Worm (Caenorhabditis elegans): ENCODE results near the gene famh-136.
A peak's percentile ranks its signal among the peaks of the same experiment; 100 is the strongest.

The famh-136 gene

ce11 chrIII:8850482-8851047 lies 37.0 kb upstream of the famh-136 start, which contains the start of gene F44E2.9:
Gene F44E2.9, minus strand, starts transcription at chrIII:8850532.
- TF ChIP-seq pqm-1 (tag; optimal IDR thresholded peaks at IDR 0.05) (no peak), nhr-67 (tag; optimal IDR thresholded peaks at IDR 0.05) (no peak), lin-39 (tag; optimal IDR thresholded peaks at IDR 0.05) (peak; percentile 68), pha-4 (tag; optimal IDR thresholded peaks at IDR 0.05) (no peak), nhr-25 (tag; optimal IDR thresholded peaks at IDR 0.05) (peak; percentile 33), ceh-16 (tag; optimal IDR thresholded peaks at IDR 0.05) (no peak), elt-2 (tag; optimal IDR thresholded peaks at IDR 0.05) (peak; percentile 22), snpc-4 (tag; optimal IDR thresholded peaks at IDR 0.05) (peak; percentile 67), lin-15B (tag; optimal IDR thresholded peaks at IDR 0.05) (peak; percentile 80), lsy-12 (tag; optimal IDR thresholded peaks at IDR 0.05) (peak; percentile 25), ceh-28 (tag; optimal IDR thresholded peaks at IDR 0.05) (peak; percentile 38), nhr-23 (tag; optimal IDR thresholded peaks at IDR 0.05) (peak; percentile 72), nhr-43 (tag; optimal IDR thresholded peaks at IDR 0.05; ENCODE audit: poor library complexity, severe bottlenecking) (peak; percentile 76)

ce11 chrIII:8851961-8852360 lies 35.6 kb upstream of the famh-136 start, which contains the start of gene plg-1:
Gene plg-1, plus strand, starts transcription at chrIII:8852261.
- TF ChIP-seq ZK546.5 (tag; optimal IDR thresholded peaks at IDR 0.05) = no peak
- no peak for TF ChIP-seq sea-2 (GFP tag; optimal IDR thresholded peaks at IDR 0.05)
- no peak for TF ChIP-seq nhr-23 (tag; optimal IDR thresholded peaks at IDR 0.05)
- TF ChIP-seq daf-12 (tag; optimal IDR thresholded peaks at IDR 0.05) = no peak
- TF ChIP-seq fkh-10 (GFP tag; optimal IDR thresholded peaks at IDR 0.05) = no peak
- TF ChIP-seq skn-1 (tag; optimal IDR thresholded peaks at IDR 0.05) = no peak
- TF ChIP-seq zag-1 (tag; optimal IDR thresholded peaks at IDR 0.05) = no peak
- TF ChIP-seq nhr-77 (tag; optimal IDR thresholded peaks at IDR 0.05) = no peak
- TF ChIP-seq ama-1 (optimal IDR thresholded peaks at IDR 0.05) = no peak
- TF ChIP-seq egl-5 (tag; optimal IDR thresholded peaks at IDR 0.05) = no peak
- TF ChIP-seq nhr-28 (tag; optimal IDR thresholded peaks at IDR 0.05) = no peak
- no peak for TF ChIP-seq aly-2 (tag; optimal IDR thresholded peaks at IDR 0.05)
- no peak for TF ChIP-seq elt-1 (tag; optimal IDR thresholded peaks at IDR 0.05)
- TF ChIP-seq unc-62 (GFP tag; optimal IDR thresholded peaks at IDR 0.05) = no peak
- no peak for TF ChIP-seq hmg-11 (tag; optimal IDR thresholded peaks at IDR 0.05)
- no peak for TF ChIP-seq elt-2 (tag; optimal IDR thresholded peaks at IDR 0.05)

- no peak for TF ChIP-seq elt-2 (tag; optimal IDR thresholded peaks at IDR 0.05)
Observed at ce11 chrIII:8858482-8858881, 29.1 kb upstream of the famh-136 start.

ce11 chrIII:8865294-8865766 lies 22.2 kb upstream of the famh-136 start:
- no peak for TF ChIP-seq nhr-11 (tag; optimal IDR thresholded peaks at IDR 0.05)
- TF ChIP-seq ceh-82 (tag; optimal IDR thresholded peaks at IDR 0.05) = no peak
- peak; percentile 72 for TF ChIP-seq lsy-12 (tag; optimal IDR thresholded peaks at IDR 0.05)
- TF ChIP-seq ceh-9 (tag; optimal IDR thresholded peaks at IDR 0.05) = no peak
- TF ChIP-seq ceh-16 (tag; optimal IDR thresholded peaks at IDR 0.05) = no peak
- no peak for TF ChIP-seq fkh-10 (GFP tag; optimal IDR thresholded peaks at IDR 0.05)
- peak; percentile 34 for TF ChIP-seq ceh-28 (tag; optimal IDR thresholded peaks at IDR 0.05)
- no peak for TF ChIP-seq sea-2 (GFP tag; optimal IDR thresholded peaks at IDR 0.05)
- TF ChIP-seq jun-1 (tag; optimal IDR thresholded peaks at IDR 0.05) = peak; percentile 74
- peak; percentile 8 for TF ChIP-seq ztf-4 (tag; optimal IDR thresholded peaks at IDR 0.05)
- TF ChIP-seq nhr-237 (tag; optimal IDR thresholded peaks at IDR 0.05) = no peak
- TF ChIP-seq mdl-1 (tag; optimal IDR thresholded peaks at IDR 0.05) = no peak
- no peak for TF ChIP-seq nhr-28 (tag; optimal IDR thresholded peaks at IDR 0.05)
- no peak for TF ChIP-seq lin-39 (tag; optimal IDR thresholded peaks at IDR 0.05)
- TF ChIP-seq elt-3 (tag; optimal IDR thresholded peaks at IDR 0.05) = no peak
- TF ChIP-seq zag-1 (tag; optimal IDR thresholded peaks at IDR 0.05) = no peak
- TF ChIP-seq pqm-1 (tag; optimal IDR thresholded peaks at IDR 0.05) = peak; percentile 67
- TF ChIP-seq egl-5 (tag; optimal IDR thresholded peaks at IDR 0.05) = peak; percentile 16
- no peak for TF ChIP-seq egl-27 (tag; optimal IDR thresholded peaks at IDR 0.05)
- peak; percentile 71 for TF ChIP-seq fos-1 (tag; optimal IDR thresholded peaks at IDR 0.05)
- TF ChIP-seq snpc-4 (tag; optimal IDR thresholded peaks at IDR 0.05) = peak; percentile 46
- no peak for TF ChIP-seq mml-1 (tag; optimal IDR thresholded peaks at IDR 0.05)
- peak; percentile 25 for TF ChIP-seq tbx-2 (tag; optimal IDR thresholded peaks at IDR 0.05)
- TF ChIP-seq nhr-25 (tag; optimal IDR thresholded peaks at IDR 0.05) = peak; percentile 75
- no peak for TF ChIP-seq pha-4 (tag; optimal IDR thresholded peaks at IDR 0.05)
- peak; percentile 99 for TF ChIP-seq ama-1 (optimal IDR thresholded peaks at IDR 0.05)
- TF ChIP-seq nhr-76 (tag; optimal IDR thresholded peaks at IDR 0.05) = no peak
- TF ChIP-seq nhr-43 (tag; optimal IDR thresholded peaks at IDR 0.05; ENCODE audit: poor library complexity, severe bottlenecking) = no peak
- no peak for TF ChIP-seq nhr-77 (tag; optimal IDR thresholded peaks at IDR 0.05)
- TF ChIP-seq R02D3.7 (tag; optimal IDR thresholded peaks at IDR 0.05) = peak; percentile 33
- TF ChIP-seq aly-2 (tag; optimal IDR thresholded peaks at IDR 0.05) = no peak
- no peak for TF ChIP-seq ztf-11 (tag; optimal IDR thresholded peaks at IDR 0.05)
- peak; percentile 63 for TF ChIP-seq hmg-11 (tag; optimal IDR thresholded peaks at IDR 0.05)
- TF ChIP-seq nhr-67 (tag; optimal IDR thresholded peaks at IDR 0.05) = no peak
- no peak for TF ChIP-seq unc-39 (tag; optimal IDR thresholded peaks at IDR 0.05)
- TF ChIP-seq ZK546.5 (tag; optimal IDR thresholded peaks at IDR 0.05) = no peak
- TF ChIP-seq elt-2 (tag; optimal IDR thresholded peaks at IDR 0.05) = peak; percentile 84
- TF ChIP-seq eor-1 (tag; optimal IDR thresholded peaks at IDR 0.05) = no peak
- TF ChIP-seq elt-1 (tag; optimal IDR thresholded peaks at IDR 0.05) = no peak
- TF ChIP-seq nhr-23 (tag; optimal IDR thresholded peaks at IDR 0.05) = peak; percentile 57
